Fruit fly (Drosophila melanogaster) whole organism, embryonic: Measurements from ENCODE around the gene Piezo.

ENCODE experiments used
- Adf1 ChIP-seq: fragments of 200-800 bp; sonication (Bioruptor generic); IDR thresholded peaks from 2 replicates; pipeline ENCODE4 v1.3.6; 2022; ENCODE audit warnings: missing biosample characterization, missing genetic modification characterization
- Atf-2 ChIP-seq: fragments of 200-800 bp; sonication (Bioruptor generic); optimal IDR thresholded peaks from 2 replicates; lab custom pipeline; 2016; ENCODE audit warnings: missing biosample characterization, missing genetic modification characterization
- BEAF-32 ChIP-seq: fragments of 200-800 bp; sonication (Bioruptor generic); optimal IDR thresholded peaks from 3 replicates; lab custom pipeline; 2017; ENCODE audit warnings: missing biosample characterization, missing genetic modification characterization, mild to moderate bottlenecking, moderate library complexity, missing genetic modification reagents
- CG10274 ChIP-seq: fragments of 200-800 bp; sonication (Bioruptor generic); optimal IDR thresholded peaks from 3 replicates; lab custom pipeline; 2017; ENCODE audit warnings: missing biosample characterization, mild to moderate bottlenecking, missing genetic modification characterization
- CG10366 ChIP-seq: fragments of 200-800 bp; sonication (Bioruptor generic); IDR thresholded peaks from 2 replicates; pipeline ENCODE4 v1.3.6; 2022; ENCODE audit warnings: missing biosample characterization, missing genetic modification characterization
- CG11398 ChIP-seq: fragments of 200-800 bp; sonication (Bioruptor generic); optimal IDR thresholded peaks from 2 replicates; lab custom pipeline; 2016; ENCODE audit warnings: missing biosample characterization, missing genetic modification characterization
- CG12942 ChIP-seq: fragments of 200-800 bp; sonication (Bioruptor generic); optimal IDR thresholded peaks from 3 replicates; lab custom pipeline; 2016; ENCODE audit warnings: missing biosample characterization, missing genetic modification characterization
- CG13894 ChIP-seq: fragments of 200-800 bp; sonication (Bioruptor generic); optimal IDR thresholded peaks from 3 replicates; lab custom pipeline; 2018; ENCODE audit warnings: missing biosample characterization, mild to moderate bottlenecking, missing genetic modification characterization, moderate library complexity
- CG2202 ChIP-seq: fragments of 200-800 bp; sonication (Bioruptor generic); optimal IDR thresholded peaks from 2 replicates; lab custom pipeline; 2018; ENCODE audit warnings: missing biosample characterization, mild to moderate bottlenecking, missing genetic modification characterization
- CG2678 ChIP-seq: fragments of 200-800 bp; sonication (Bioruptor generic); optimal IDR thresholded peaks from 3 replicates; lab custom pipeline; 2019; ENCODE audit warnings: missing biosample characterization, mild to moderate bottlenecking, missing genetic modification characterization, moderate library complexity
- CG3163 ChIP-seq: fragments of 200-800 bp; sonication (Bioruptor generic); optimal IDR thresholded peaks from 3 replicates; lab custom pipeline; 2016; ENCODE audit warnings: missing biosample characterization, missing genetic modification characterization
- CG34376 ChIP-seq: fragments of 200-800 bp; sonication (Bioruptor generic); optimal IDR thresholded peaks from 2 replicates; lab custom pipeline; 2018; ENCODE audit warnings: missing biosample characterization, mild to moderate bottlenecking, missing genetic modification characterization
- CG4707 ChIP-seq: fragments of 200-800 bp; sonication (Bioruptor generic); optimal IDR thresholded peaks from 2 replicates; lab custom pipeline; 2018; ENCODE audit warnings: missing biosample characterization, mild to moderate bottlenecking, missing genetic modification characterization, moderate library complexity
- CG6254 ChIP-seq: fragments of 200-800 bp; sonication (Bioruptor generic); optimal IDR thresholded peaks from 3 replicates; lab custom pipeline; 2017; ENCODE audit warnings: mild to moderate bottlenecking, missing biosample characterization, missing genetic modification reagents, missing genetic modification characterization
- CG7556 ChIP-seq: fragments of 200-800 bp; sonication (Bioruptor generic); optimal IDR thresholded peaks from 2 replicates; lab custom pipeline; 2017; ENCODE audit warnings: missing biosample characterization, mild to moderate bottlenecking, missing genetic modification characterization
- Dbx ChIP-seq: fragments of 200-800 bp; sonication (Bioruptor generic); IDR thresholded peaks from 3 replicates; pipeline ENCODE4 v1.3.6; 2022; ENCODE audit warnings: missing biosample characterization, missing genetic modification characterization
- Deaf1 ChIP-seq: fragments of 200-800 bp; optimal IDR thresholded peaks from 3 replicates; lab custom pipeline; 2019; ENCODE audit warnings: missing biosample characterization, mild to moderate bottlenecking, missing genetic modification characterization, moderate library complexity
- Dek ChIP-seq: fragments of 200-800 bp; sonication (Bioruptor generic); optimal IDR thresholded peaks from 3 replicates; lab custom pipeline; 2019; ENCODE audit warnings: missing biosample characterization, mild to moderate bottlenecking, missing genetic modification characterization, moderate library complexity
- Dip3 ChIP-seq: fragments of 200-800 bp; sonication (Bioruptor generic); optimal IDR thresholded peaks from 3 replicates; lab custom pipeline; 2016; ENCODE audit warnings: missing biosample characterization, missing genetic modification characterization
- GATAe ChIP-seq: fragments of 200-800 bp; sonication (Bioruptor generic); conservative IDR thresholded peaks from 2 replicates; pipeline ENCODE4 v1.3.6; 2022; ENCODE audit warnings: missing biosample characterization, missing genetic modification characterization
- HmgZ ChIP-seq: fragments of 200-800 bp; sonication (Bioruptor generic); optimal IDR thresholded peaks from 2 replicates; lab custom pipeline; 2018; ENCODE audit warnings: missing biosample characterization, mild to moderate bottlenecking, missing genetic modification characterization
- MBD-R2 ChIP-seq: fragments of 200-800 bp; sonication (Bioruptor generic); IDR thresholded peaks from 2 replicates; pipeline ENCODE4 v1.3.6; 2022; ENCODE audit warnings: missing biosample characterization, missing genetic modification characterization
- MESR4 ChIP-seq: fragments of 200-800 bp; sonication (Bioruptor generic); optimal IDR thresholded peaks from 2 replicates; lab custom pipeline; 2018; ENCODE audit warnings: missing biosample characterization, mild to moderate bottlenecking, missing genetic modification characterization, moderate library complexity
- Mes4 ChIP-seq: fragments of 200-800 bp; sonication (Bioruptor generic); optimal IDR thresholded peaks from 2 replicates; lab custom pipeline; 2016; ENCODE audit warnings: missing biosample characterization, missing genetic modification characterization
- Myb ChIP-seq: fragments of 200-800 bp; sonication (Bioruptor generic); optimal IDR thresholded peaks from 2 replicates; lab custom pipeline; 2016; ENCODE audit warnings: missing biosample characterization, missing genetic modification characterization
- Optix ChIP-seq: fragments of 200-800 bp; sonication (Bioruptor generic); IDR thresholded peaks from 3 replicates; pipeline ENCODE4 v1.3.6; 2022; ENCODE audit warnings: missing biosample characterization, missing genetic modification characterization
- Ravus ChIP-seq: fragments of 200-800 bp; sonication (Bioruptor generic); IDR thresholded peaks from 2 replicates; pipeline ENCODE4 v1.3.6; 2022; ENCODE audit warnings: missing biosample characterization, missing genetic modification characterization
- TFAM ChIP-seq: fragments of 200-800 bp; sonication (Bioruptor generic); optimal IDR thresholded peaks from 2 replicates; lab custom pipeline; 2017; ENCODE audit warnings: missing biosample characterization, missing genetic modification characterization, inconsistent platforms
- ase ChIP-seq: fragments of 200-800 bp; sonication (Bioruptor generic); IDR thresholded peaks from 3 replicates; pipeline ENCODE4 v1.3.6; 2022; ENCODE audit warnings: missing biosample characterization, missing genetic modification characterization
- ato ChIP-seq: fragments of 200-800 bp; sonication (Bioruptor generic); IDR thresholded peaks from 2 replicates; pipeline ENCODE4 v1.3.6; 2022; ENCODE audit warnings: missing biosample characterization, missing genetic modification characterization; ENCODE audit not compliant: partially characterized antibody
- bcd ChIP-seq: fragments of 200-800 bp; sonication (Bioruptor generic); optimal IDR thresholded peaks from 2 replicates; lab custom pipeline; 2017; ENCODE audit warnings: missing biosample characterization, mild to moderate bottlenecking, missing genetic modification characterization
- crp ChIP-seq, 2 experiments: fragments of 200-800 bp; sonication (Bioruptor generic); optimal IDR thresholded peaks; 2 replicates in 1 of 2; 3 replicates in 1 of 2; lab custom pipeline; 2017; ENCODE audit warnings: missing biosample characterization in 2 of 2, missing genetic modification characterization in 2 of 2, mild to moderate bottlenecking in 1 of 2, moderate library complexity in 1 of 2
- cwo ChIP-seq: fragments of 200-800 bp; sonication (Bioruptor generic); optimal IDR thresholded peaks from 3 replicates; lab custom pipeline; 2017; ENCODE audit warnings: missing biosample characterization, missing genetic modification characterization, mild to moderate bottlenecking, moderate library complexity, missing genetic modification reagents
- dimm ChIP-seq: fragments of 200-800 bp; sonication (Bioruptor generic); IDR thresholded peaks from 2 replicates; pipeline ENCODE4 v1.3.6; 2022; ENCODE audit warnings: missing biosample characterization, missing genetic modification characterization
- ems ChIP-seq: fragments of 200-800 bp; sonication (Bioruptor generic); optimal IDR thresholded peaks from 3 replicates; lab custom pipeline; 2016; ENCODE audit warnings: missing biosample characterization, missing genetic modification characterization
- gcm2 ChIP-seq: fragments of 200-800 bp; sonication (Bioruptor generic); optimal IDR thresholded peaks from 2 replicates; lab custom pipeline; 2016; ENCODE audit warnings: missing biosample characterization, missing genetic modification characterization
- gem ChIP-seq: fragments of 200-800 bp; sonication (Bioruptor generic); optimal IDR thresholded peaks from 2 replicates; lab custom pipeline; 2019; ENCODE audit warnings: missing biosample characterization, mild to moderate bottlenecking, missing genetic modification characterization, moderate library complexity
- grn ChIP-seq: fragments of 200-800 bp; sonication (Bioruptor generic); optimal IDR thresholded peaks from 3 replicates; lab custom pipeline; 2017; ENCODE audit warnings: missing biosample characterization, missing genetic modification characterization
- hbn ChIP-seq: fragments of 200-800 bp; sonication (Bioruptor generic); IDR thresholded peaks from 2 replicates; pipeline ENCODE4 v1.3.6; 2022; ENCODE audit warnings: missing biosample characterization, missing genetic modification characterization; ENCODE audit not compliant: partially characterized antibody
- inv ChIP-seq: fragments of 200-800 bp; sonication (Bioruptor generic); IDR thresholded peaks from 2 replicates; pipeline ENCODE4 v1.3.6; 2022; ENCODE audit warnings: missing biosample characterization, missing genetic modification characterization; ENCODE audit not compliant: partially characterized antibody
- knrl ChIP-seq: fragments of 200-800 bp; sonication (Bioruptor generic); IDR thresholded peaks from 3 replicates; pipeline ENCODE4 v1.3.6; 2022; ENCODE audit warnings: missing biosample characterization, missing genetic modification characterization; ENCODE audit not compliant: partially characterized antibody
- mirr ChIP-seq: fragments of 200-800 bp; sonication (Bioruptor generic); optimal IDR thresholded peaks from 3 replicates; lab custom pipeline; 2018; ENCODE audit warnings: missing biosample characterization, mild to moderate bottlenecking, missing genetic modification characterization
- onecut ChIP-seq: fragments of 200-800 bp; sonication (Bioruptor generic); IDR thresholded peaks from 2 replicates; pipeline ENCODE4 v1.3.6; 2022; ENCODE audit warnings: missing biosample characterization, missing genetic modification characterization
- pros ChIP-seq: fragments of 200-800 bp; sonication (Bioruptor generic); optimal IDR thresholded peaks from 3 replicates; lab custom pipeline; 2019; ENCODE audit warnings: missing biosample characterization, mild to moderate bottlenecking, missing genetic modification characterization, moderate library complexity
- scrt ChIP-seq: fragments of 200-800 bp; sonication (Bioruptor generic); optimal IDR thresholded peaks from 2 replicates; lab custom pipeline; 2018; ENCODE audit warnings: missing biosample characterization, mild to moderate bottlenecking, missing genetic modification characterization, moderate library complexity
- sr ChIP-seq: fragments of 200-800 bp; sonication (Bioruptor generic); IDR thresholded peaks from 3 replicates; pipeline ENCODE4 v1.3.6; 2022; ENCODE audit warnings: missing biosample characterization, missing genetic modification characterization
- tna ChIP-seq: fragments of 200-800 bp; sonication (Bioruptor generic); IDR thresholded peaks from 2 replicates; pipeline ENCODE4 v1.3.6; 2022; ENCODE audit warnings: missing biosample characterization, missing genetic modification characterization; ENCODE audit not compliant: partially characterized antibody
- zf30C ChIP-seq: fragments of 200-800 bp; sonication (Bioruptor generic); optimal IDR thresholded peaks from 3 replicates; lab custom pipeline; 2018; ENCODE audit warnings: missing biosample characterization, mild to moderate bottlenecking, missing genetic modification characterization

Gene Piezo

DNA sequence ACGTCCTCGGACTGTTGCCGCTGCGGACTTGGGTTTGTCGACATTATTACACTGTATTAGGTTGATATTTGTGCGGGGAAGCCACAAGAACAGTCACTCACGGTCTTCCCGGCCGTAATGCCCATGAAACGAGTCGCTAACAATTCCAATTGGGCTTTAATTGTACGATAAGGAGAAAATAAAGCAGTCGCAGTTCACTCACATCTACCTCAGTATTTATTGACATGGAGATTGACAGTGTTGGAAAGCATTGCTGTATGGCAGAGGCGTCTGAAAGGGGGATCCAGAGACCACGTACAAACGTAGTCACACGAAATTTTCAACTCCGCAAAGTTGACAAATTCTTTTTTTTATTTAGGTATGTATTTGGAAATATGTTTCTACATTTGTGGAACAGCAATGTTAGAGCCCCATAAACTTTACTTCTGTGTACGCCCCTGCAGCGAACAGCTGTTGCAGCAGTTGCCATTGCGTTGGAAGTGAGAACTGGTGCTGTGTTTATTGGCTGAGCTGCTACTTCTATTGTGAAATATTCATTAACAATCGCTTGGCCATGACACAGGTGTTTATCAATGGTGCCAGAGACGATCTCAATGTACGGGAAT, 49.9 kb downstream of the Piezo start, which contains the start of the genes CG8372 and CG8360 (continued):
- TF ChIP-seq dimm (GFP tag; lab: Robert Waterston, UW) (peak; percentile 98), knrl (peak; percentile 57; the same call in 2 of the 3 replicates), CG2202 (tag; lab: Kevin White, UChicago) (peak; percentile 98), CG11398 (GFP tag; lab: Kevin White, UChicago) (peak; percentile 99), MBD-R2 (GFP tag; lab: Robert Waterston, UW) (peak; percentile 100), ato (peak; percentile 44; the same call in 1 of the 2 replicates), HmgZ (peak; percentile 99), bcd (GFP tag; lab: Kevin White, UChicago) (peak; percentile 99), TFAM (peak; percentile 90), ems (peak; percentile 99), CG2678 (tag; lab: Kevin White, UChicago) (peak; percentile 99), BEAF-32 (GFP tag; lab: Kevin White, UChicago) (peak; percentile 58), CG10366 (GFP tag; lab: Robert Waterston, UW) (peak; percentile 99), CG12942 (GFP tag; lab: Kevin White, UChicago) (peak; percentile 99), grn (GFP tag; lab: Kevin White, UChicago) (peak; percentile 92), CG3163 (GFP tag; lab: Kevin White, UChicago) (peak; percentile 94), CG13894 (tag; lab: Kevin White, UChicago) (peak; percentile 96), tna (GFP tag; lab: Robert Waterston, UW) (no peak), onecut (GFP tag; lab: Robert Waterston, UW) (peak; percentile 96), scrt (GFP tag; lab: Kevin White, UChicago) (peak; percentile 96), inv (GFP tag; lab: Robert Waterston, UW) (peak; percentile 46; the same call in 1 of the 2 replicates), Dek (tag; lab: Kevin White, UChicago) (peak; percentile 98), gcm2 (GFP tag; lab: Kevin White, UChicago) (peak; percentile 99)

DNA sequence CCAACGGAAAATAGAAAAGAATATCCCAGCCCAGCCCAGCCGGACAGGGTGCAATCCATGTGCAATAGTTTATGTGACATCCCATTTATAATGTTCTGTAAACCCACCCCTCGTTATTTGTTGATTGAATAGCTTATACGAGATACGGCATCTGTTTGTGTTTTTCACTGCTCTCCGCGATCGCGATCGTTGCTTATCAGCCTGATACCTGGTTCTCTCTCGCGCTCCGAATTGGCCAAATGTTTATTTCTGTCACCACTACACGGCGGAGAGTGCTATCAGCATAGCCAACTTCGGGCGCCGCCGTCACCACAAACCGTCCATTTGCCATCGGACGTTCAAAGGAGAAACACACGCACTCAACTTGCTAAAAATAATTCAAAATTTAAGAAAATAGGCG, 51.1 kb downstream of the Piezo start, which contains the start of gene CG8353:
Gene CG8353, plus strand, starts transcription at position 59 of the 400 bp plus-strand sequence.
- TF ChIP-seq sr (GFP tag; lab: Robert Waterston, UW) = no peak
- TF ChIP-seq MESR4 (GFP tag; lab: Kevin White, UChicago) = peak; percentile 28
- peak; percentile 97 for TF ChIP-seq grn (GFP tag; lab: Kevin White, UChicago)
- TF ChIP-seq Myb = no peak
- no peak for TF ChIP-seq ase
- peak; percentile 52 for TF ChIP-seq HmgZ
- TF ChIP-seq crp (GFP tag; optimal IDR thresholded peaks at IDR 0.05; lab: Kevin White, UChicago) = no peak
- no peak for TF ChIP-seq hbn
- peak; percentile 33 for TF ChIP-seq pros (GFP tag; lab: Kevin White, UChicago)
- TF ChIP-seq mirr (GFP tag; lab: Kevin White, UChicago) = peak; percentile 80
- TF ChIP-seq Deaf1 = peak; percentile 83
- no peak for TF ChIP-seq zf30C
- no peak for TF ChIP-seq CG10274 (GFP tag; lab: Kevin White, UChicago)
- TF ChIP-seq Atf-2 (GFP tag; lab: Kevin White, UChicago) = no peak
- peak; percentile 42; the same call in 1 of the 2 replicates for TF ChIP-seq Adf1 (GFP tag; lab: Robert Waterston, UW)
- TF ChIP-seq CG34376 (GFP tag; lab: Kevin White, UChicago) = no peak
- TF ChIP-seq CG4707 (GFP tag; lab: Kevin White, UChicago) = no peak
- TF ChIP-seq cwo (GFP tag; lab: Kevin White, UChicago) = no peak
- TF ChIP-seq Optix (GFP tag; lab: Robert Waterston, UW) = no peak
- TF ChIP-seq Dbx (GFP tag; lab: Robert Waterston, UW) = no peak
- peak; percentile 54; the same call in 1 of the 2 replicates for TF ChIP-seq GATAe (GFP tag; lab: Robert Waterston, UW)
- TF ChIP-seq Dip3 = no peak
- 0 out of 2 replicates have a peak, but pooled peaks have one; percentile 23 for TF ChIP-seq MBD-R2 (GFP tag; lab: Robert Waterston, UW)
- no peak for TF ChIP-seq CG7556 (GFP tag; lab: Kevin White, UChicago)
- no peak for TF ChIP-seq CG6254 (GFP tag; lab: Kevin White, UChicago)
- TF ChIP-seq Mes4 (GFP tag; lab: Kevin White, UChicago) = no peak
- no peak for TF ChIP-seq gem (tag; lab: Kevin White, UChicago)
- no peak for TF ChIP-seq Ravus
